Worm (Caenorhabditis elegans) whole organism, young adult: Measurements from ENCODE around the gene ajm-1.
"Not testable (repeated sequence)": the region's sequence is repeated elsewhere in the genome, so short reads cannot be mapped to it uniquely, and the experiment has no call there.

ENCODE experiments used
- B0035.1 ChIP-seq: sonication (generic microtip); optimal IDR thresholded peaks from 2 replicates; lab custom pipeline; 2016; ENCODE audit warnings: missing genetic modification characterization, mild to moderate bottlenecking, missing compliant biosample characterization, missing genotype, missing genetic modification reagents
- B0261.1 ChIP-seq: sonication (generic microtip); optimal IDR thresholded peaks from 2 replicates; lab custom pipeline; 2016; ENCODE audit warnings: mild to moderate bottlenecking, missing genetic modification characterization, moderate library complexity, missing compliant biosample characterization
- B0336.3 ChIP-seq: fragments of 200-800 bp; sonication (Bioruptor generic); IDR thresholded peaks from 2 replicates; pipeline ENCODE4 v1.3.6; 2022; ENCODE audit warnings: missing genetic modification characterization, missing compliant biosample characterization
- D2030.7 ChIP-seq: fragments of 200-800 bp; sonication (Bioruptor generic); IDR thresholded peaks from 2 replicates; pipeline ENCODE4 v1.3.6; 2022; ENCODE audit warnings: missing genetic modification reagents, missing genetic modification characterization, missing compliant biosample characterization
- F23B12.7 ChIP-seq: sonication (generic microtip); optimal IDR thresholded peaks from 2 replicates; lab custom pipeline; 2017; ENCODE audit warnings: missing genetic modification characterization, mild to moderate bottlenecking, missing compliant biosample characterization, antibody characterized with exemption, moderate library complexity; ENCODE audit not compliant: insufficient read depth
- F37B4.10 ChIP-seq: fragments of 200-800 bp; sonication (Bioruptor generic); IDR thresholded peaks from 2 replicates; pipeline ENCODE4 v1.3.6; 2022; ENCODE audit warnings: missing genetic modification characterization, missing compliant biosample characterization
- F49E8.2 ChIP-seq: sonication (generic microtip); optimal IDR thresholded peaks from 3 replicates; lab custom pipeline; 2017; ENCODE audit warnings: missing genetic modification characterization, mild to moderate bottlenecking, missing compliant biosample characterization, antibody characterized with exemption, moderate library complexity; ENCODE audit not compliant: insufficient read depth
- T07F8.4 ChIP-seq: sonication (generic microtip); optimal IDR thresholded peaks from 2 replicates; lab custom pipeline; 2016; ENCODE audit warnings: mild to moderate bottlenecking, missing genetic modification characterization, moderate library complexity, missing compliant biosample characterization
- Y56A3A.18 ChIP-seq: fragments of 200-800 bp; sonication (Bioruptor generic); IDR thresholded peaks from 2 replicates; pipeline ENCODE4 v1.3.6; 2022; ENCODE audit warnings: missing genetic modification reagents, missing genetic modification characterization, missing compliant biosample characterization
- Y67H2A.10 ChIP-seq: fragments of 200-800 bp; sonication (Bioruptor generic); conservative IDR thresholded peaks from 2 replicates; pipeline ENCODE4 v1.3.6; 2022; ENCODE audit warnings: missing genetic modification reagents, missing genetic modification characterization, missing compliant biosample characterization
- Y95B8A.8 ChIP-seq: fragments of 200-800 bp; sonication (Bioruptor generic); IDR thresholded peaks from 2 replicates; pipeline ENCODE4 v1.3.6; 2022; ENCODE audit warnings: missing genetic modification reagents, missing genetic modification characterization, missing compliant biosample characterization
- ZK185.1 ChIP-seq: sonication (generic microtip); optimal IDR thresholded peaks from 2 replicates; lab custom pipeline; 2016; ENCODE audit warnings: mild to moderate bottlenecking, missing genetic modification characterization, missing compliant biosample characterization; ENCODE audit not compliant: poor library complexity, severe bottlenecking
- akir-1 ChIP-seq: fragments of 200-800 bp; sonication (Bioruptor generic); optimal IDR thresholded peaks from 2 replicates; lab custom pipeline; 2018; ENCODE audit warnings: mild to moderate bottlenecking, missing genetic modification characterization, moderate library complexity, missing compliant biosample characterization
- ama-1 ChIP-seq, 3 experiments: fragments of 150-350 bp in 1 of 3; sonication (generic microtip) in 2 of 3; optimal IDR thresholded peaks; 2 replicates each; lab custom pipeline; 2014 to 2018; ENCODE audit warnings: missing biosample characterization in 2 of 3, missing genetic modification characterization in 2 of 3, missing genetic modification reagents in 2 of 3
- athp-1 ChIP-seq: sonication (generic microtip); optimal IDR thresholded peaks from 2 replicates; lab custom pipeline; 2017; ENCODE audit warnings: mild to moderate bottlenecking, missing genetic modification characterization, missing compliant biosample characterization
- attf-6 ChIP-seq: fragments of 200-800 bp; sonication (Bioruptor generic); IDR thresholded peaks from 2 replicates; pipeline ENCODE4 v1.3.6; 2022; ENCODE audit warnings: missing genetic modification reagents, missing genetic modification characterization, missing compliant biosample characterization
- ceh-100 ChIP-seq: fragments of 200-800 bp; sonication (Bioruptor generic); IDR thresholded peaks from 2 replicates; pipeline ENCODE4 v1.3.6; 2022; ENCODE audit warnings: missing genetic modification reagents, missing genetic modification characterization, missing compliant biosample characterization
- die-1 ChIP-seq: sonication (generic microtip); optimal IDR thresholded peaks from 2 replicates; lab custom pipeline; 2016; ENCODE audit warnings: missing genotype, mild to moderate bottlenecking, missing genetic modification characterization, missing compliant biosample characterization
- egrh-3 ChIP-seq: fragments of 200-800 bp; sonication (Bioruptor generic); IDR thresholded peaks from 2 replicates; pipeline ENCODE4 v1.3.6; 2022; ENCODE audit warnings: missing genetic modification reagents, missing genetic modification characterization, missing compliant biosample characterization
- ekl-4 ChIP-seq: fragments of 200-800 bp; sonication (Bioruptor generic); IDR thresholded peaks from 2 replicates; pipeline ENCODE4 v1.3.6; 2022; ENCODE audit warnings: missing genetic modification reagents, missing genetic modification characterization, missing compliant biosample characterization
- fkh-3 ChIP-seq: sonication (generic microtip); optimal IDR thresholded peaks from 2 replicates; lab custom pipeline; 2016; ENCODE audit warnings: mild to moderate bottlenecking, missing genetic modification characterization, missing compliant biosample characterization
- hmg-1.2 ChIP-seq: fragments of 200-800 bp; sonication (Bioruptor generic); IDR thresholded peaks from 2 replicates; pipeline ENCODE4 v1.3.6; 2022; ENCODE audit warnings: missing genetic modification reagents, missing genetic modification characterization, missing compliant biosample characterization
- hmg-20 ChIP-seq: fragments of 200-800 bp; sonication (Bioruptor generic); IDR thresholded peaks from 2 replicates; pipeline ENCODE4 v1.3.6; 2022; ENCODE audit warnings: missing genetic modification reagents, missing genetic modification characterization, missing compliant biosample characterization
- hsf-1 ChIP-seq: fragments of 200-800 bp; sonication (Bioruptor generic); IDR thresholded peaks from 2 replicates; pipeline ENCODE4 v1.3.6; 2022; ENCODE audit warnings: missing genetic modification reagents, missing genetic modification characterization, missing compliant biosample characterization
- lin-26 ChIP-seq: fragments of 200-800 bp; sonication (Bioruptor generic); IDR thresholded peaks from 2 replicates; pipeline ENCODE4 v1.3.6; 2022; ENCODE audit warnings: missing genetic modification reagents, missing genetic modification characterization, missing compliant biosample characterization
- lin-54 ChIP-seq: fragments of 200-800 bp; sonication (Bioruptor generic); optimal IDR thresholded peaks from 2 replicates; lab custom pipeline; 2018; ENCODE audit warnings: mild to moderate bottlenecking, missing genetic modification characterization, missing compliant biosample characterization
- madf-3 ChIP-seq: fragments of 200-800 bp; sonication (Bioruptor generic); IDR thresholded peaks from 2 replicates; pipeline ENCODE4 v1.3.6; 2022; ENCODE audit warnings: missing genetic modification reagents, missing genetic modification characterization, missing compliant biosample characterization
- madf-6 ChIP-seq: fragments of 200-800 bp; sonication (Bioruptor generic); IDR thresholded peaks from 2 replicates; pipeline ENCODE4 v1.3.6; 2022; ENCODE audit warnings: missing genetic modification reagents, missing genetic modification characterization, missing compliant biosample characterization
- mcd-1 ChIP-seq: fragments of 200-800 bp; sonication (Bioruptor generic); IDR thresholded peaks from 2 replicates; pipeline ENCODE4 v1.3.6; 2022; ENCODE audit warnings: missing genetic modification reagents, missing genetic modification characterization, missing compliant biosample characterization
- mes-4 ChIP-seq: sonication (generic microtip); optimal IDR thresholded peaks from 2 replicates; lab custom pipeline; 2016; ENCODE audit warnings: missing genotype, missing genetic modification characterization, missing compliant biosample characterization
- mxl-1 ChIP-seq: sonication (generic microtip); optimal IDR thresholded peaks from 2 replicates; lab custom pipeline; 2016; ENCODE audit warnings: missing genetic modification characterization, missing compliant biosample characterization
- nfyb-1 ChIP-seq: fragments of 200-800 bp; sonication (Bioruptor generic); IDR thresholded peaks from 2 replicates; pipeline ENCODE4 v1.3.6; 2022; ENCODE audit warnings: missing genetic modification reagents, missing genetic modification characterization, missing compliant biosample characterization
- nhr-120 ChIP-seq: fragments of 200-800 bp; sonication (Bioruptor generic); IDR thresholded peaks from 2 replicates; pipeline ENCODE4 v1.3.6; 2022; ENCODE audit warnings: missing genetic modification characterization, missing compliant biosample characterization
- nhr-27 ChIP-seq: fragments of 200-800 bp; sonication (Bioruptor generic); optimal IDR thresholded peaks from 2 replicates; lab custom pipeline; 2018; ENCODE audit warnings: mild to moderate bottlenecking, missing genetic modification characterization, moderate library complexity, missing compliant biosample characterization
- nhr-90 ChIP-seq: sonication (generic microtip); optimal IDR thresholded peaks from 2 replicates; lab custom pipeline; 2016; ENCODE audit warnings: missing genotype, mild to moderate bottlenecking, missing genetic modification characterization, missing compliant biosample characterization
- pbrm-1 ChIP-seq: fragments of 200-800 bp; sonication (Bioruptor generic); IDR thresholded peaks from 2 replicates; pipeline ENCODE4 v1.3.6; 2022; ENCODE audit warnings: missing genetic modification reagents, missing genetic modification characterization, missing compliant biosample characterization
- rcor-1 ChIP-seq: fragments of 200-800 bp; sonication (Bioruptor generic); IDR thresholded peaks from 2 replicates; pipeline ENCODE4 v1.3.6; 2022; ENCODE audit warnings: missing genetic modification reagents, missing genetic modification characterization, missing compliant biosample characterization
- rec-8 ChIP-seq, 2 experiments: sonication (generic microtip); optimal IDR thresholded peaks; 2 replicates each; lab custom pipeline; 2016; ENCODE audit warnings: mild to moderate bottlenecking in 2 of 2, missing genetic modification characterization in 2 of 2, missing genetic modification reagents in 2 of 2, missing genotype in 2 of 2, missing biosample characterization in 1 of 2, missing compliant biosample characterization in 1 of 2, moderate library complexity in 1 of 2
- rpc-1 ChIP-seq, 2 experiments: fragments of 150-350 bp in 1 of 2; sonication (generic microtip) in 1 of 2; optimal IDR thresholded peaks; 2 replicates each; lab custom pipeline; 2014 to 2018; ENCODE audit warnings: missing biosample characterization in 1 of 2, missing genetic modification characterization in 1 of 2, missing genetic modification reagents in 1 of 2, missing genotype in 1 of 2
- sea-2 ChIP-seq: fragments of 200-800 bp; sonication (Bioruptor generic); IDR thresholded peaks from 2 replicates; pipeline ENCODE4 v1.3.6; 2022; ENCODE audit warnings: missing genetic modification characterization, missing compliant biosample characterization
- snpc-3.4 ChIP-seq: sonication (generic microtip); optimal IDR thresholded peaks from 2 replicates; lab custom pipeline; 2017; ENCODE audit warnings: missing genetic modification characterization, mild to moderate bottlenecking, missing compliant biosample characterization, antibody characterized with exemption, moderate library complexity, missing genotype, missing genetic modification reagents
- somi-1 ChIP-seq: fragments of 200-800 bp; sonication (Bioruptor generic); optimal IDR thresholded peaks from 2 replicates; lab custom pipeline; 2018; ENCODE audit warnings: mild to moderate bottlenecking, missing genetic modification characterization, missing compliant biosample characterization
- tbp1 ChIP-seq: fragments of 200-800 bp; sonication (Bioruptor generic); optimal IDR thresholded peaks from 2 replicates; lab custom pipeline; 2018; ENCODE audit warnings: mild to moderate bottlenecking, missing genetic modification characterization, missing compliant biosample characterization
- ztf-18 ChIP-seq: sonication (generic microtip); optimal IDR thresholded peaks from 2 replicates; lab custom pipeline; 2016; ENCODE audit warnings: missing genotype, mild to moderate bottlenecking, missing genetic modification characterization, missing compliant biosample characterization
- ztf-22 ChIP-seq: fragments of 200-800 bp; sonication (Bioruptor generic); optimal IDR thresholded peaks from 2 replicates; lab custom pipeline; 2018; ENCODE audit warnings: mild to moderate bottlenecking, missing genetic modification characterization, moderate library complexity, missing compliant biosample characterization
- ztf-25 ChIP-seq: fragments of 200-800 bp; sonication (Bioruptor generic); IDR thresholded peaks from 2 replicates; pipeline ENCODE4 v1.3.6; 2022; ENCODE audit warnings: missing genetic modification reagents, missing genetic modification characterization, missing compliant biosample characterization
- ztf-28 ChIP-seq: fragments of 200-800 bp; sonication (Bioruptor generic); IDR thresholded peaks from 2 replicates; pipeline ENCODE4 v1.3.6; 2022; ENCODE audit warnings: missing genetic modification reagents, missing genetic modification characterization, missing compliant biosample characterization

The ajm-1 gene

DNA sequence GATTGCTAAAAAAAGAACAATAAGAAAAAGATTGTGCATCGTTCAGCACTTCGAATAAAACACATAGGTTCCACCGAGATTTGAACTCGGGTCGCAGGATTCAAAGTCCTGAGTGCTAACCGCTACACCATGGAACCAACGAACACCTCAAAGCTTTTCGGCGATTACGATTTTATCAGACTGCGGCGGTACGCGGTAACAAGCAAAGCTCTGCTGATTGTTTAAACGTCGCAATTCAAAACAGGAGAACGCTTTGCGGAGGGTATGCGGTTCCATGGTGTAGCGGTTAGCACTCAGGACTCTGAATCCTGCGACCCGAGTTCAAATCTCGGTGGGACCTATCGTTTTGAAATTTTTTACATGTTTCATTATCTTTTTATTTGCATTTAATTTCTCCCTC lies 7.8 kb downstream of the ajm-1 start:
- TF ChIP-seq athp-1 (tag; lab: Kevin White, UChicago): peak; percentile 2
- 0 out of 2 replicates have a peak, but pooled peaks have one; percentile 84 for TF ChIP-seq F37B4.10 (GFP tag; lab: Robert Waterston, UW)
- TF ChIP-seq egrh-3 (GFP tag; lab: Robert Waterston, UW): peak; percentile 15; the same call in 1 of the 2 replicates
- TF ChIP-seq lin-26 (GFP tag; lab: Robert Waterston, UW): peak; percentile 74; the same call in 1 of the 2 replicates
- TF ChIP-seq Y56A3A.18 (GFP tag; lab: Robert Waterston, UW): peak; percentile 62; the same call in 1 of the 2 replicates
- TF ChIP-seq D2030.7: 0 out of 2 replicates have a peak, but pooled peaks have one; percentile 39
- TF ChIP-seq ztf-18 (tag; lab: Kevin White, UChicago): peak; percentile 27
- TF ChIP-seq pbrm-1 (GFP tag; lab: Robert Waterston, UW): peak; percentile 40
- TF ChIP-seq B0261.1: peak; percentile 82
- TF ChIP-seq rpc-1 (optimal IDR thresholded peaks at IDR 0.05; lab: Kevin White, UChicago): peak; percentile 78
- peak; percentile 82 for TF ChIP-seq rpc-1 (tag; optimal IDR thresholded peaks at IDR 0.05; lab: Kevin White, UChicago)
- TF ChIP-seq rcor-1 (GFP tag; lab: Robert Waterston, UW): peak; percentile 6; the same call in 1 of the 2 replicates
- TF ChIP-seq ama-1 (optimal IDR thresholded peaks at IDR 0.05; lab: Kevin White, UChicago): not testable (repeated sequence)
- TF ChIP-seq ama-1 (GFP tag; optimal IDR thresholded peaks at IDR 0.05; lab: Kevin White, UChicago): peak in 1 of 2 experiments; percentile 34
- peak; percentile 15 for TF ChIP-seq ZK185.1
- 0 out of 2 replicates have a peak, but pooled peaks have one; percentile 34 for TF ChIP-seq madf-6 (GFP tag; lab: Robert Waterston, UW)
- peak; percentile 64; the same call in 1 of the 2 replicates for TF ChIP-seq nfyb-1 (GFP tag; lab: Robert Waterston, UW)
- 0 out of 2 replicates have a peak, but pooled peaks have one; percentile 58 for TF ChIP-seq attf-6
- TF ChIP-seq T07F8.4 (tag; lab: Kevin White, UChicago): peak; percentile 26
- peak; percentile 87 for TF ChIP-seq tbp1
- peak; percentile 47; the same call in 1 of the 2 replicates for TF ChIP-seq ekl-4 (GFP tag; lab: Robert Waterston, UW)
- peak; percentile 55 for TF ChIP-seq mes-4 (tag; lab: Kevin White, UChicago)
- peak; percentile 32; the same call in 1 of the 2 replicates for TF ChIP-seq mcd-1
- TF ChIP-seq die-1: peak; percentile 58
- peak; percentile 17 for TF ChIP-seq mxl-1 (tag; lab: Kevin White, UChicago)
- TF ChIP-seq ztf-28 (GFP tag; lab: Robert Waterston, UW): 0 out of 2 replicates have a peak, but pooled peaks have one; percentile 28
- peak; percentile 16 for TF ChIP-seq nhr-90 (tag; lab: Kevin White, UChicago)
- TF ChIP-seq nhr-120 (GFP tag; lab: Robert Waterston, UW): 0 out of 2 replicates have a peak, but pooled peaks have one; percentile 63
- TF ChIP-seq ztf-25 (GFP tag; lab: Robert Waterston, UW): peak; percentile 8; the same call in 1 of the 2 replicates
- peak; percentile 65 for TF ChIP-seq hmg-1.2 (GFP tag; lab: Robert Waterston, UW)
- TF ChIP-seq rec-8 (tag; optimal IDR thresholded peaks at IDR 0.05; lab: Kevin White, UChicago): peak in 1 of 2 experiments; percentile 44
- 0 out of 2 replicates have a peak, but pooled peaks have one; percentile 12 for TF ChIP-seq madf-3 (GFP tag; lab: Robert Waterston, UW)
- peak; percentile 12 for TF ChIP-seq F23B12.7 (tag; lab: Kevin White, UChicago)
- peak; percentile 68 for TF ChIP-seq snpc-3.4
- peak; percentile 5 for TF ChIP-seq lin-54 (GFP tag; lab: Kevin White, UChicago)
- TF ChIP-seq F49E8.2: peak; percentile 39

DNA sequence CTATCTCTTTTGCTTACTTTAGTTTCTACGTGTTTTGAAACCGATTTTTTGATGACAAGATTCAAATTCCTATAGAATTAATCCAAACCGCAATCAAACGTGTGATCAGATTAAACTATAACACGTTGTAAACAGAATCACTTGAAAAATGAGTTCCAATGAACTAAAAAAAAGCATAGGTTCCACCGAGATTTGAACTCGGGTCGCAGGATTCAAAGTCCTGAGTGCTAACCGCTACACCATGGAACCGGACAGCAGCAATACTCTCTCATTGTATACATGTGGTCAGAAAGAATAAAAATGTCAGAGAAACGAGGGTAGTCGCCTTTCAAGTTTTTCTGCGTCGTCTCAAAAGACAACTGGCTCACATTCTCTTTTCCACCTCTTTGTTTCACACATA lies 8.6 kb downstream of the ajm-1 start:
- TF ChIP-seq akir-1 (GFP tag; lab: Kevin White, UChicago) (no peak), Y67H2A.10 (no peak), egrh-3 (GFP tag; lab: Robert Waterston, UW) (no peak), die-1 (peak; percentile 69), ztf-22 (no peak), fkh-3 (tag; lab: Kevin White, UChicago) (peak; percentile 25), nhr-27 (tag; lab: Kevin White, UChicago) (peak; percentile 13), tbp1 (peak; percentile 92), hsf-1 (GFP tag; lab: Robert Waterston, UW) (no peak), somi-1 (no peak), hmg-20 (GFP tag; lab: Robert Waterston, UW) (no peak), Y95B8A.8 (0 out of 2 replicates have a peak, but pooled peaks have one; percentile 25), B0336.3 (GFP tag; lab: Robert Waterston, UW) (peak; percentile 23; the same call in 1 of the 2 replicates), sea-2 (GFP tag; lab: Robert Waterston, UW) (no peak), ceh-100 (peak; percentile 39; the same call in 1 of the 2 replicates), B0035.1 (peak; percentile 36)
